Fruit fly (Drosophila melanogaster) whole organism: Measurements from ENCODE around the gene spn-B.

ENCODE experiments used
- CG8478 ChIP-seq: fragments of >200 bp; optimal IDR thresholded peaks from 2 replicates; lab custom pipeline; 2018; ENCODE audit warnings: inconsistent platforms
- pan ChIP-seq: fragments of >200 bp; optimal IDR thresholded peaks from 2 replicates; lab custom pipeline; 2017
- usp ChIP-seq: fragments of >200 bp; optimal IDR thresholded peaks from 2 replicates; lab custom pipeline; 2017; ENCODE audit warnings: missing biosample characterization, missing genetic modification characterization, mixed read lengths

DNA sequence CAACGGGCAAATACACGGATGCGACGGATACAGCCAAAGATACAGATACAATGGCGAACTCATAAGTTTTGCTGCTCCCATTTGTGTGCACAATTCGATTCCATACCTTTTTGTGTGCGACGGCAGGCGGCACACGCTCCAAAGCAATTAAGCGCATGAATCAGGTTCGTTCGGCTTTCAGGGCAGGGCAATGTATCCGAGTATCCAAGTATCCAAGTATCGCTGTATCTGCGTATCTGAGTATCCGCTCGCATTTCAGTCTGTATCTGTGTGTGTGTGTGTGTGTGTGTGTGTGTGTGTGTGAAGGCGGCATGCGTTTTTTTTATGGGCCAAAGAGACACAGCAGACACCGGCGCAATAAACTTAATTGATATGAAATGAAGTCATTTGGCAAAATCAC is 35.3 kb downstream of the spn-B start:
- no peak for TF ChIP-seq pan
- TF ChIP-seq CG8478 (lab: Kevin White, UChicago): no peak
- TF ChIP-seq usp (GFP tag; lab: Kevin White, UChicago): no peak
